Worm (Caenorhabditis elegans) whole organism, early embryonic: ENCODE data around the gene B0496.1.

Source experiments
- B0310.2 ChIP-seq: sonication (generic microtip); optimal IDR thresholded peaks from 2 replicates; lab custom pipeline; 2016; ENCODE audit warnings: mild to moderate bottlenecking, missing genetic modification characterization, missing compliant biosample characterization
- F13C5.2 ChIP-seq: sonication (generic microtip); optimal IDR thresholded peaks from 2 replicates; lab custom pipeline; 2017; ENCODE audit warnings: mild to moderate bottlenecking, missing genetic modification characterization, inconsistent platforms, missing compliant biosample characterization
- aly-1 ChIP-seq: sonication (generic microtip); optimal IDR thresholded peaks from 2 replicates; lab custom pipeline; 2016; ENCODE audit warnings: missing genetic modification characterization, missing compliant biosample characterization
- ama-1 ChIP-seq: fragments of 150-350 bp; optimal IDR thresholded peaks from 2 replicates; lab custom pipeline; 2014
- ceh-13 ChIP-seq: fragments of 200-800 bp; sonication (Bioruptor generic); optimal IDR thresholded peaks from 2 replicates; lab custom pipeline; 2018; ENCODE audit warnings: mild to moderate bottlenecking, missing genetic modification characterization, missing compliant biosample characterization
- ceh-36 ChIP-seq: sonication (generic microtip); optimal IDR thresholded peaks from 2 replicates; lab custom pipeline; 2016; ENCODE audit warnings: missing genetic modification characterization, inconsistent platforms, missing compliant biosample characterization
- ets-7 ChIP-seq: sonication (generic microtip); optimal IDR thresholded peaks from 2 replicates; lab custom pipeline; 2016; ENCODE audit warnings: missing genotype, missing genetic modification characterization, missing compliant biosample characterization
- flt-1 ChIP-seq: fragments of 200-800 bp; sonication (Bioruptor generic); IDR thresholded peaks from 2 replicates; pipeline ENCODE4 v1.3.6; 2022; ENCODE audit warnings: missing genetic modification characterization, missing compliant biosample characterization
- hmbx-1 ChIP-seq: sonication (generic microtip); optimal IDR thresholded peaks from 2 replicates; lab custom pipeline; 2016; ENCODE audit warnings: mild to moderate bottlenecking, missing genetic modification characterization, missing compliant biosample characterization
- hmg-4 ChIP-seq: fragments of 200-800 bp; sonication (Bioruptor generic); optimal IDR thresholded peaks from 2 replicates; lab custom pipeline; 2018; ENCODE audit warnings: mild to moderate bottlenecking, missing genetic modification characterization, missing compliant biosample characterization
- hnd-1 ChIP-seq: sonication (generic microtip); optimal IDR thresholded peaks from 2 replicates; lab custom pipeline; 2016; ENCODE audit warnings: missing genetic modification characterization, missing compliant biosample characterization
- pes-1 ChIP-seq: fragments of 200-800 bp; sonication (Bioruptor generic); IDR thresholded peaks from 2 replicates; pipeline ENCODE4 v1.3.6; 2022; ENCODE audit warnings: missing genetic modification reagents, missing genetic modification characterization, missing compliant biosample characterization
- scrt-1 ChIP-seq: fragments of 200-800 bp; sonication (Bioruptor generic); IDR thresholded peaks from 2 replicates; pipeline ENCODE4 v1.3.6; 2022; ENCODE audit warnings: missing genetic modification characterization, missing compliant biosample characterization
- sea-1 ChIP-seq: fragments of 200-800 bp; sonication (Bioruptor generic); conservative IDR thresholded peaks from 2 replicates; pipeline ENCODE4 v1.3.6; 2022; ENCODE audit warnings: missing genetic modification characterization, missing compliant biosample characterization
- tbx-11 ChIP-seq: fragments of 200-800 bp; sonication (Bioruptor generic); IDR thresholded peaks from 2 replicates; pipeline ENCODE4 v1.3.6; 2022; ENCODE audit warnings: missing genetic modification characterization, missing compliant biosample characterization
- tbx-37 ChIP-seq: fragments of 200-800 bp; sonication (Bioruptor generic); conservative IDR thresholded peaks from 2 replicates; pipeline ENCODE4 v1.3.6; 2022; ENCODE audit warnings: missing genetic modification reagents, missing genetic modification characterization, missing compliant biosample characterization
- tra-4 ChIP-seq: sonication (generic microtip); optimal IDR thresholded peaks from 2 replicates; lab custom pipeline; 2017; ENCODE audit warnings: missing genetic modification characterization, missing compliant biosample characterization

The B0496.1 gene

DNA sequence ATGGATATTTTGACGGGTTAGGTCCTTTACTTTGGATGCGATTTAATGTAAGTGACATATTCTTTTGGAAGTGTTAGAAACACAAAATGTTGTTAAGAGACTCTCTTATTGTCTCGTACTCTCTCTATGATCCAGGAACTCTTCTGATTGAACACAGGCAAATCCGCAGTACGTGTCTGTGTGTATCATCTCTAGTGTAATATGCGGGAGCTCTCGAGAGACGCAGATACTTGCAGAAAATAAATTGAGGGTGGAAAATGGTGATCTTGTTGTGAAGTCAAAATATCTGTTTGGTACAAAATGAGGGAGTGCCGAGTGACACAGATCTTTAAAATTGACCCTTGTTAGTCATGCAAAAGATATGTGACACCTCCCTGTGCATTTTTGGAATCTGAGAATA, 39.4 kb upstream of the B0496.1 start:
- TF ChIP-seq B0310.2 (tag; lab: Kevin White, UChicago), result no peak
- TF ChIP-seq ceh-36 (tag; lab: Kevin White, UChicago), result no peak
- TF ChIP-seq scrt-1 (GFP tag; lab: Robert Waterston, UW), result no peak
- no peak for TF ChIP-seq hnd-1
- no peak for TF ChIP-seq tbx-11
- TF ChIP-seq pes-1 (GFP tag; lab: Robert Waterston, UW), result no peak
- TF ChIP-seq hmg-4 (GFP tag; lab: Kevin White, UChicago), result no peak
- no peak for TF ChIP-seq tbx-37 (GFP tag; lab: Robert Waterston, UW)
- no peak for TF ChIP-seq F13C5.2 (tag; lab: Kevin White, UChicago)
- no peak for TF ChIP-seq sea-1
- TF ChIP-seq aly-1 (tag; lab: Kevin White, UChicago), result no peak

DNA sequence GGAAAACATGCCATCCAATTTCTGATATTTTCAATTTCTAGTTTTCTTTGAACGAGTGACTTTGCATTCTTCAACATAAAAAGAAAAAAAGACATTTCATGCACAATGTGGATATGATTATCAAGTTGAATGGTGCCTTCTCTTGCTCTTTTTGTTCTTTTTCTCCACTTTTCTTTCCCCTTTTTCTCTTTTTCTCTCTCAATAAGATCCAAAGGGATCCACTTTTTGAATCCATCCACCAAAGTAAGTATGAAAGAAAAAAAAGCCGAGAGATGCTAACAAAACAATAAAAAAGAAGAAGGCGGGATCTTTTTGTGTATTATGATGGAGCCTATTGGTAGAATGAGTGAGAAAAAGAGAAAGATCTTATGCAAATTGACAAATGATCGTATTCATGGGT, 38.8 kb upstream of the B0496.1 start:
- TF ChIP-seq hnd-1, result no peak
- no peak for TF ChIP-seq F13C5.2 (tag; lab: Kevin White, UChicago)
- no peak for TF ChIP-seq tra-4
- TF ChIP-seq ceh-13, result no peak
- TF ChIP-seq tbx-11, result no peak
- TF ChIP-seq tbx-37 (GFP tag; lab: Robert Waterston, UW), result no peak
- TF ChIP-seq ets-7 (tag; lab: Kevin White, UChicago), result no peak
- no peak for TF ChIP-seq hmbx-1 (tag; lab: Kevin White, UChicago)

DNA sequence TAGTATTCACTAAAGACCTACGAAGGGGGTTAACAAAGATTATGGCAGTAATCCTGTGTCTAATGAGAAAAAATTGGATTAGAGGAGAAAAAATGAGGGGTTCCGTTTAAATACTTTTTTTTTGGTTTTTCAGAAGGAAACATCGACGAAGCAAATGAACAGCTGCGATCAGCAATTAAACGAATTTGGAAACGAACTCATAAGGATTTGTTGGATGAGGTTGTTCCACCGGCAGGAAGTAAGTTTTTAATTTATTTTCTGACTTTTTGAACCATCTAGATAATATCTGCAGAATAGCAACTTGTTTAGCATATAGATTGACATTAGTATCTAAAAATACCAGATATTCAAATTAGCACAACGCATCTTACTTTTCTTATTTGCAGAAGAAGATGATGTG, 32.5 kb upstream of the B0496.1 start:
- no peak for TF ChIP-seq hmg-4 (GFP tag; lab: Kevin White, UChicago)
- TF ChIP-seq ceh-13, result no peak
- no peak for TF ChIP-seq F13C5.2 (tag; lab: Kevin White, UChicago)
- TF ChIP-seq sea-1, result no peak
- TF ChIP-seq aly-1 (tag; lab: Kevin White, UChicago), result no peak
- TF ChIP-seq flt-1 (GFP tag; lab: Robert Waterston, UW), result no peak
- TF ChIP-seq ets-7 (tag; lab: Kevin White, UChicago), result no peak
- TF ChIP-seq B0310.2 (tag; lab: Kevin White, UChicago), result no peak
- TF ChIP-seq hmbx-1 (tag; lab: Kevin White, UChicago), result no peak
- no peak for TF ChIP-seq tra-4

DNA sequence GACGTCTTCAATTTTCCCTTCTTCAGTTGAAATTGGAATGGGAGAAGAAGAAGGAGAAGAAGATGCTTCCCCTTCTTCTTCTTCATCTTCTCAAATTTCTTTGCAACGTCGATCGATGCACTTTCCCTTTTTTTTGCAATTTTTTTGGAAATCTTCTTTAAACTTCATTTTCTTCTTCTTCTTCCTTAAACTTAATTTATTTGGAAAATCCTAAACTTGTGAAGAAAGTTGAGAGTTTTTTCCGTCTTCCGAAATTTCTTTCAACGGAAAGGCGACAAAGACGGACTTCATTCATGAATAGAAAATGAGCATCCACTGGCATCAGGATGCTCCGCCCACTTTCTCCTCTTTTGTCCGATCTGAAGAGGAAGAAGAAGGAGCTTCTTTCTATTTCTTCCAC, 31.9 kb upstream of the B0496.1 start:
- TF ChIP-seq ceh-36 (tag; lab: Kevin White, UChicago), result no peak
- TF ChIP-seq sea-1, result no peak

DNA sequence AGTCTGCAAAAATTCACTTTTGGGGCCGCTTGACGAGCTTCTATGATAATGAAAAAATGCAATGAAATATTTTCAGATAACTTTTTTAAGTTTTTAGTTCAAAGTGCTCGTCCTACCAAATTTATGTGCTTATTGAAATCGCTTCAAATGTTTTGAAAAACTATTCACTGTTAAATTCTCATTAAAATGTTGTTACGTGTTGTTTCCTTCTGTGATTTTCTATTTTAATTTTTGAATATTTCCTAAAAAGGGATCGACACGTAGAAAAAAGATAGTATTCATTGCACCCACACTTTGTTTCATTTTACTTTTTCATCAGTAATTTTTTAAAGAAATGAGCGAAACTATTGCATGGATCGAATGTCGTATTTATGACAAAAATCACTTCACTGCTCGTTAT, 27.3 kb upstream of the B0496.1 start, which contains the start of gene B0496.6:
Gene B0496.6, plus strand, starts transcription at position 301 of the 400 bp plus-strand sequence.
- TF ChIP-seq F13C5.2 (tag; lab: Kevin White, UChicago) (no peak), ceh-36 (tag; lab: Kevin White, UChicago) (no peak), tbx-11 (no peak), ceh-13 (no peak), aly-1 (tag; lab: Kevin White, UChicago) (no peak), hmbx-1 (tag; lab: Kevin White, UChicago) (no peak), tra-4 (no peak)

DNA sequence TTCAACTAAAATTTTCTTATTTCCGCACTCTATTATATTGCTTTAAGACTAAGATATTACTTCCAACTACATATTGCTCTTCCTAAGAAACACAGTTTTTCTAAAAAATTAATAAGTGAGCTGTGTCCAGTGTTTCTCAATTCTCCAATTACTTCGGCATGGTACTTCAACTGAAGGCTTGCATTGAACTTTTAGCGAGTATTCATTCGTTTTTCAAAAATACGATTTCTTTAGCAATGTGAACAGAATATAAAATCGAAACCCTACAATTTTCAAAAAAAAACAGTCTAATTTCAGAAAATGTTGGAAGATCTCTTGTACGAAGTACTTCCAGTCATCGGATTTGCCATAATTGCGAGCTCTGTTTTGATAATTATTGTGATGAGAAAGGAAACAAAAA, 25.2 kb upstream of the B0496.1 start, which contains the start of gene srtx-1:
Gene srtx-1, plus strand, starts transcription at position 301 of the 400 bp plus-strand sequence.
- TF ChIP-seq pes-1 (GFP tag; lab: Robert Waterston, UW) (no peak), flt-1 (GFP tag; lab: Robert Waterston, UW) (no peak), ama-1 (lab: Kevin White, UChicago) (no peak), hnd-1 (no peak), tra-4 (no peak), hmg-4 (GFP tag; lab: Kevin White, UChicago) (no peak), F13C5.2 (tag; lab: Kevin White, UChicago) (no peak), ceh-36 (tag; lab: Kevin White, UChicago) (no peak), tbx-11 (no peak), tbx-37 (GFP tag; lab: Robert Waterston, UW) (no peak), scrt-1 (GFP tag; lab: Robert Waterston, UW) (no peak), ets-7 (tag; lab: Kevin White, UChicago) (no peak), sea-1 (no peak), B0310.2 (tag; lab: Kevin White, UChicago) (no peak), aly-1 (tag; lab: Kevin White, UChicago) (no peak), ceh-13 (no peak), hmbx-1 (tag; lab: Kevin White, UChicago) (no peak)

DNA sequence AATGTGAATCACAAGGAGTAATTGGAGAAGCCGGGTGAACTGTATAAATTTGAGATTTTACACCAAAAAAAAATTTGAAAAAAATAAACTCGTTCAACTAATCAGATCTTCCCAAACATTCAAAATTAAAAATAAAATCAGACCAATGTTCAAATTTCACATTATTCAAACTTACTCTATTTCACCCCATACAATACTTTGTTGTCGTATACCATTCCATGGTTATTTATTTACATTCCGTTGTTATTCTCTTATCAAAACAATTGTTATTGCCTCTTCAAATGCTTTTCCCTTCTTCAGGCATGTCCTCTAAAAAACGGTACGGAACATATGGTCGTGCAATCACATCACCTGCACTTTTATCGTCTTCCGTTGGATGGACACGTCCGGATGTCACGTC, 21.9 kb upstream of the B0496.1 start, which contains the start of gene unc-82:
Gene unc-82, plus strand, starts transcription at position 301 of the 400 bp plus-strand sequence.
- TF ChIP-seq F13C5.2 (tag; lab: Kevin White, UChicago) (no peak), pes-1 (GFP tag; lab: Robert Waterston, UW) (no peak), aly-1 (tag; lab: Kevin White, UChicago) (no peak), tbx-11 (no peak), sea-1 (no peak), ama-1 (lab: Kevin White, UChicago) (no peak), scrt-1 (GFP tag; lab: Robert Waterston, UW) (no peak), ceh-13 (no peak), hmg-4 (GFP tag; lab: Kevin White, UChicago) (no peak), B0310.2 (tag; lab: Kevin White, UChicago) (no peak), ceh-36 (tag; lab: Kevin White, UChicago) (no peak), hnd-1 (no peak), hmbx-1 (tag; lab: Kevin White, UChicago) (no peak), tra-4 (no peak)

DNA sequence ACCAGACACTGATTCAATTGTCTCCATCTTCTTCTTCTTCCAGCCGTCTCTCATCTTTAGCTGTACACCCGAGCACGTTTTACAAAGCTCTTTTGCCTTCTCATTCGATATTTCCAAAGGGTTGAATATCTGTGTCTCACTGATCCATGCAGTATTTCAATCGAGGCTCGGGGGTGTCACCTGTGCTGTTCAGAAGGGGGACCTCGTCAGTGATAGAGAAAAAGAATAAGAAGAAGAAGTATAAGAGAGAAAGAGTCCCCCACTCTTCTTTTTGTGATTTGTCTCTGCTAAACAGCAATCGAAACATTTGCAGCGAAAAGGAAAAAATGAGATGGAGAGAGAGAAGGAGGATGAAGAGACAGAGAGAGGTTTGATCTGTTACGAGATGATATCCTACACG, 20.0 kb upstream of the B0496.1 start:
- TF ChIP-seq pes-1 (GFP tag; lab: Robert Waterston, UW) (no peak), ceh-36 (tag; lab: Kevin White, UChicago) (no peak), ama-1 (lab: Kevin White, UChicago) (no peak), B0310.2 (tag; lab: Kevin White, UChicago) (no peak), aly-1 (tag; lab: Kevin White, UChicago) (no peak), F13C5.2 (tag; lab: Kevin White, UChicago) (no peak), hmbx-1 (tag; lab: Kevin White, UChicago) (no peak), ets-7 (tag; lab: Kevin White, UChicago) (no peak), sea-1 (no peak), tra-4 (no peak), hmg-4 (GFP tag; lab: Kevin White, UChicago) (no peak), tbx-11 (no peak), flt-1 (GFP tag; lab: Robert Waterston, UW) (no peak), tbx-37 (GFP tag; lab: Robert Waterston, UW) (no peak), hnd-1 (no peak), ceh-13 (no peak)
